Fruit fly (Drosophila melanogaster) whole organism, prepupa: Measurements from ENCODE around the gene Rab11.

Source experiments
- Blimp-1 ChIP-seq: fragments of 200-800 bp; sonication (Bioruptor generic); optimal IDR thresholded peaks from 3 replicates; lab custom pipeline; 2017; ENCODE audit warnings: missing biosample characterization, missing genetic modification characterization, mild to moderate bottlenecking, moderate library complexity, missing genetic modification reagents
- CG10631 ChIP-seq: fragments of 200-800 bp; sonication (Bioruptor generic); optimal IDR thresholded peaks from 2 replicates; lab custom pipeline; 2016; ENCODE audit warnings: missing biosample characterization, missing genetic modification characterization
- CG10669 ChIP-seq: fragments of 200-800 bp; sonication (Bioruptor generic); optimal IDR thresholded peaks from 3 replicates; lab custom pipeline; 2018; ENCODE audit warnings: missing biosample characterization, mild to moderate bottlenecking, missing genetic modification characterization, moderate library complexity
- CG11294 ChIP-seq: fragments of 200-800 bp; sonication (Bioruptor generic); IDR thresholded peaks from 2 replicates; pipeline ENCODE4 v1.3.6; 2022; ENCODE audit warnings: missing biosample characterization, missing genetic modification characterization
- CG15336 ChIP-seq: fragments of 200-800 bp; sonication (Bioruptor generic); IDR thresholded peaks from 2 replicates; pipeline ENCODE4 v1.3.6; 2022; ENCODE audit warnings: missing biosample characterization, missing genetic modification characterization
- CG1621 ChIP-seq: fragments of 200-800 bp; sonication (Bioruptor generic); optimal IDR thresholded peaks from 3 replicates; lab custom pipeline; 2018; ENCODE audit warnings: missing biosample characterization, mild to moderate bottlenecking, missing genetic modification characterization
- CG3032 ChIP-seq: fragments of 200-800 bp; optimal IDR thresholded peaks from 2 replicates; lab custom pipeline; 2019; ENCODE audit warnings: missing biosample characterization, mild to moderate bottlenecking, missing genetic modification characterization, moderate library complexity
- CG31627 ChIP-seq: fragments of 200-800 bp; sonication (Bioruptor generic); optimal IDR thresholded peaks from 3 replicates; lab custom pipeline; 2016; ENCODE audit warnings: missing biosample characterization, missing genetic modification characterization
- CG32006 ChIP-seq: fragments of 200-800 bp; sonication (Bioruptor generic); optimal IDR thresholded peaks from 3 replicates; lab custom pipeline; 2017; ENCODE audit warnings: missing biosample characterization, mild to moderate bottlenecking, missing genetic modification characterization
- CG34406 ChIP-seq: fragments of 200-800 bp; sonication (Bioruptor generic); optimal IDR thresholded peaks from 3 replicates; lab custom pipeline; 2016; ENCODE audit warnings: missing biosample characterization, missing genetic modification characterization
- CG3919 ChIP-seq: fragments of 200-800 bp; sonication (Bioruptor generic); optimal IDR thresholded peaks from 3 replicates; lab custom pipeline; 2016; ENCODE audit warnings: missing biosample characterization, missing genetic modification characterization
- CG4318 ChIP-seq: fragments of 200-800 bp; sonication (Bioruptor generic); optimal IDR thresholded peaks from 3 replicates; lab custom pipeline; 2017; ENCODE audit warnings: missing biosample characterization, mild to moderate bottlenecking, missing genetic modification characterization
- CG6276 ChIP-seq: fragments of 200-800 bp; sonication (Bioruptor generic); optimal IDR thresholded peaks from 2 replicates; lab custom pipeline; 2017; ENCODE audit warnings: missing biosample characterization, mild to moderate bottlenecking, missing genetic modification characterization
- CG6792 ChIP-seq: fragments of 200-800 bp; sonication (Bioruptor generic); optimal IDR thresholded peaks from 3 replicates; lab custom pipeline; 2016; ENCODE audit warnings: missing biosample characterization, missing genetic modification characterization
- CG6808 ChIP-seq: fragments of 200-800 bp; sonication (Bioruptor generic); optimal IDR thresholded peaks from 3 replicates; lab custom pipeline; 2017; ENCODE audit warnings: missing biosample characterization, missing genetic modification characterization, mild to moderate bottlenecking, moderate library complexity, missing genetic modification reagents
- CG6854 ChIP-seq: fragments of 200-800 bp; sonication (Bioruptor generic); optimal IDR thresholded peaks from 2 replicates; lab custom pipeline; 2017; ENCODE audit warnings: missing biosample characterization, mild to moderate bottlenecking, missing genetic modification characterization
- CG9139 ChIP-seq: fragments of 200-800 bp; sonication (Bioruptor generic); optimal IDR thresholded peaks from 3 replicates; lab custom pipeline; 2017; ENCODE audit warnings: missing biosample characterization, mild to moderate bottlenecking, missing genetic modification characterization
- Eip75B ChIP-seq: fragments of 200-800 bp; sonication (Bioruptor generic); optimal IDR thresholded peaks from 3 replicates; lab custom pipeline; 2016; ENCODE audit warnings: missing biosample characterization, missing genetic modification characterization
- Eip78C ChIP-seq: fragments of 200-800 bp; sonication (Bioruptor generic); peaks from one replicate; lab custom pipeline; 2016; ENCODE audit warnings: missing biosample characterization, missing genetic modification characterization
- Ets21C ChIP-seq: fragments of 200-800 bp; sonication (Bioruptor generic); optimal IDR thresholded peaks from 3 replicates; lab custom pipeline; 2016; ENCODE audit warnings: missing biosample characterization, missing genetic modification characterization
- Ets96B ChIP-seq: fragments of 200-800 bp; optimal IDR thresholded peaks from 2 replicates; lab custom pipeline; 2019; ENCODE audit warnings: missing biosample characterization, mild to moderate bottlenecking, missing genetic modification characterization, moderate library complexity
- Gug ChIP-seq: fragments of 200-800 bp; sonication (Bioruptor generic); IDR thresholded peaks from 2 replicates; pipeline ENCODE4 v1.3.6; 2022; ENCODE audit warnings: missing biosample characterization, missing genetic modification characterization
- Hr38 ChIP-seq: sonication (Bioruptor generic); optimal IDR thresholded peaks from 2 replicates; lab custom pipeline; 2016; ENCODE audit warnings: missing biosample characterization, missing genetic modification characterization
- Hr39 ChIP-seq: fragments of 200-800 bp; sonication (Bioruptor generic); optimal IDR thresholded peaks from 2 replicates; lab custom pipeline; 2016; ENCODE audit warnings: missing biosample characterization, missing genetic modification characterization
- Hr4 ChIP-seq: fragments of 200-800 bp; sonication (Bioruptor generic); optimal IDR thresholded peaks from 3 replicates; lab custom pipeline; 2016; ENCODE audit warnings: missing biosample characterization, missing genetic modification characterization
- Lpt ChIP-seq: fragments of 200-800 bp; sonication (Bioruptor generic); optimal IDR thresholded peaks from 3 replicates; lab custom pipeline; 2016; ENCODE audit warnings: missing biosample characterization, missing genetic modification characterization
- Met ChIP-seq: fragments of 200-800 bp; sonication (Bioruptor generic); optimal IDR thresholded peaks from 3 replicates; lab custom pipeline; 2016; ENCODE audit warnings: missing biosample characterization, missing genetic modification characterization
- Smox ChIP-seq: fragments of 200-800 bp; sonication (Bioruptor generic); optimal IDR thresholded peaks from 3 replicates; lab custom pipeline; 2016; ENCODE audit warnings: missing biosample characterization, missing genetic modification characterization
- Sox102F ChIP-seq: fragments of 200-800 bp; sonication (Bioruptor generic); optimal IDR thresholded peaks from 2 replicates; lab custom pipeline; 2016; ENCODE audit warnings: missing biosample characterization, mild to moderate bottlenecking, missing genetic modification characterization
- Sox15 ChIP-seq: fragments of 200-800 bp; sonication (Bioruptor generic); optimal IDR thresholded peaks from 3 replicates; lab custom pipeline; 2016; ENCODE audit warnings: missing biosample characterization, missing genetic modification characterization
- achi ChIP-seq: fragments of 200-800 bp; sonication (Bioruptor generic); optimal IDR thresholded peaks from 3 replicates; lab custom pipeline; 2016; ENCODE audit warnings: missing biosample characterization, missing genetic modification characterization
- acj6 ChIP-seq: fragments of 200-800 bp; sonication (Bioruptor generic); optimal IDR thresholded peaks from 3 replicates; lab custom pipeline; 2016; ENCODE audit warnings: missing biosample characterization, missing genetic modification characterization
- cyc ChIP-seq: fragments of 200-800 bp; sonication (Bioruptor generic); optimal IDR thresholded peaks from 3 replicates; lab custom pipeline; 2016; ENCODE audit warnings: missing biosample characterization, missing genetic modification characterization
- dac ChIP-seq: fragments of 200-800 bp; sonication (Bioruptor generic); optimal IDR thresholded peaks from 2 replicates; lab custom pipeline; 2017; ENCODE audit warnings: missing biosample characterization, mild to moderate bottlenecking, missing genetic modification characterization
- dsx ChIP-seq: fragments of 200-800 bp; optimal IDR thresholded peaks from 3 replicates; lab custom pipeline; 2019; ENCODE audit warnings: missing biosample characterization, mild to moderate bottlenecking, missing genetic modification characterization, moderate library complexity; ENCODE audit not compliant: poor library complexity, severe bottlenecking
- eg ChIP-seq: fragments of 200-800 bp; sonication (Bioruptor generic); IDR thresholded peaks from 3 replicates; pipeline ENCODE4 v1.3.6; 2022; ENCODE audit warnings: missing biosample characterization, missing genetic modification characterization
- esn ChIP-seq: fragments of 200-800 bp; sonication (Bioruptor generic); optimal IDR thresholded peaks from 2 replicates; lab custom pipeline; 2016; ENCODE audit warnings: missing biosample characterization, mild to moderate bottlenecking, missing genetic modification characterization, moderate library complexity
- fkh ChIP-seq: fragments of 200-800 bp; sonication (Bioruptor generic); optimal IDR thresholded peaks from 3 replicates; lab custom pipeline; 2017; ENCODE audit warnings: missing biosample characterization, mild to moderate bottlenecking, missing genetic modification characterization, moderate library complexity
- lz ChIP-seq: fragments of 200-800 bp; sonication (Bioruptor generic); optimal IDR thresholded peaks from 3 replicates; lab custom pipeline; 2016; ENCODE audit warnings: missing biosample characterization, missing genetic modification characterization
- net ChIP-seq: fragments of 200-800 bp; sonication (Bioruptor generic); optimal IDR thresholded peaks from 3 replicates; lab custom pipeline; 2016; ENCODE audit warnings: missing biosample characterization, missing genetic modification characterization
- pdm3 ChIP-seq: fragments of 200-800 bp; sonication (Bioruptor generic); optimal IDR thresholded peaks from 3 replicates; lab custom pipeline; 2016; ENCODE audit warnings: missing biosample characterization, missing genetic modification characterization
- salr ChIP-seq, 2 experiments: fragments of 200-800 bp; sonication (Bioruptor generic); optimal IDR thresholded peaks; 3 replicates each; lab custom pipeline; 2016 to 2018; ENCODE audit warnings: missing biosample characterization in 2 of 2, missing genetic modification characterization in 2 of 2, mild to moderate bottlenecking in 1 of 2
- spab ChIP-seq: fragments of 200-800 bp; sonication (Bioruptor generic); optimal IDR thresholded peaks from 2 replicates; lab custom pipeline; 2017; ENCODE audit warnings: missing biosample characterization, mild to moderate bottlenecking, missing genetic modification characterization, missing genetic modification reagents
- svp ChIP-seq: fragments of 200-800 bp; sonication (Bioruptor generic); peaks from one replicate; lab custom pipeline; 2016; ENCODE audit warnings: missing biosample characterization, missing genetic modification characterization
- vri ChIP-seq: fragments of 200-800 bp; sonication (Bioruptor generic); optimal IDR thresholded peaks from 3 replicates; lab custom pipeline; 2016; ENCODE audit warnings: missing biosample characterization, mild to moderate bottlenecking, missing genetic modification characterization

Rab11 gene

DNA sequence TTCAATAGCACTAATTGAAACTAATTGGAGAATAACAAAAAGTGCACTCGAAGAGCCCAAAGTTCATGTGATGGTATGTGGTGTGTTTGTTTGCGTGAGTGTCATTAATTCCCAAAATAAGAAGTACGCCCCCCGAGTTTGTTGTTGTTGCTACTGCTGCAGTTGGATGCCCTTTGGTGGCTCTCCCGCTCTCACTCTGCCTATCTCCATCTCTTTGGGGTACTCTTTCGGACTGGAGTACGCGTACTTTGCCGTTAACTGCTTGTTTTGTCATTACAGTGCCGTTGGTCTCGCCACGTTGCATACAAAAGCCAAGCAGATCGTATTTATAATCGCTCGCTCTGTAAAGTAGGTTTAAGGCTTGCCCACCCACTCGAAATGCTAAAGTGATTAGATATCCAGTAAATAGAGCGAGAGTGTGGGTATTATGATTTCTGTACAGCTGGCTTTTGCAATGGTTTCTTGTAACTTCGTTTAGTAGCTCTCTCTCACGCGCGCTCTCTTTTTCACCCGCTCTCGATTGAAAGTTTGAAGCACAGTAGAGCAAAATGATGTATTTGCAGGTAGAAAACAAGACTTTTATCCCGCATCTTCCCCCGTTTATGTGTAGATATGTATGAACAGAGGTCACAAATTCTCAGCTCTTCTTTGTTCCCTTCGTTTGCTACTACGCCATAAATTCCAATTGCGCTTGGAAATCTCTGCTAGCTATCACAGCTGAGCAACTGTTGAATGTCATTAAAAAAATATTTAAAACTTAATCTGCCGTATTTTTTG, 944 bp downstream of the Rab11 start (continued):
- TF ChIP-seq CG4318 (GFP tag; lab: Kevin White, UChicago) (peak; percentile 42), CG10669 (GFP tag; lab: Kevin White, UChicago) (peak; percentile 12), Ets21C (GFP tag; lab: Kevin White, UChicago) (no peak), svp (GFP tag; lab: Kevin White, UChicago) (peak; percentile 89), salr (GFP tag; optimal IDR thresholded peaks at IDR 0.05; lab: Kevin White, UChicago) (peak in 1 of 2 experiments; percentile 12), Sox15 (GFP tag; lab: Kevin White, UChicago) (peak; percentile 49), CG11294 (GFP tag; lab: Robert Waterston, UW) (no peak), CG10631 (GFP tag; lab: Kevin White, UChicago) (no peak), esn (GFP tag; lab: Kevin White, UChicago) (peak; percentile 69), Smox (GFP tag; lab: Kevin White, UChicago) (peak; percentile 54), Ets96B (tag; lab: Kevin White, UChicago) (peak; percentile 6), CG32006 (peak; percentile 78), lz (GFP tag; lab: Kevin White, UChicago) (peak; percentile 42), eg (GFP tag; lab: Robert Waterston, UW) (no peak; the same call in 2 of the 3 replicates), Gug (GFP tag; lab: Robert Waterston, UW) (0 out of 2 replicates have a peak, but pooled peaks have one; percentile 25), Blimp-1 (GFP tag; lab: Kevin White, UChicago) (peak; percentile 6), dac (GFP tag; lab: Kevin White, UChicago) (peak; percentile 41), vri (GFP tag; lab: Kevin White, UChicago) (no peak), dsx (GFP tag; lab: Kevin White, UChicago) (no peak), achi (GFP tag; lab: Kevin White, UChicago) (peak; percentile 39), Lpt (peak; percentile 40)

DNA sequence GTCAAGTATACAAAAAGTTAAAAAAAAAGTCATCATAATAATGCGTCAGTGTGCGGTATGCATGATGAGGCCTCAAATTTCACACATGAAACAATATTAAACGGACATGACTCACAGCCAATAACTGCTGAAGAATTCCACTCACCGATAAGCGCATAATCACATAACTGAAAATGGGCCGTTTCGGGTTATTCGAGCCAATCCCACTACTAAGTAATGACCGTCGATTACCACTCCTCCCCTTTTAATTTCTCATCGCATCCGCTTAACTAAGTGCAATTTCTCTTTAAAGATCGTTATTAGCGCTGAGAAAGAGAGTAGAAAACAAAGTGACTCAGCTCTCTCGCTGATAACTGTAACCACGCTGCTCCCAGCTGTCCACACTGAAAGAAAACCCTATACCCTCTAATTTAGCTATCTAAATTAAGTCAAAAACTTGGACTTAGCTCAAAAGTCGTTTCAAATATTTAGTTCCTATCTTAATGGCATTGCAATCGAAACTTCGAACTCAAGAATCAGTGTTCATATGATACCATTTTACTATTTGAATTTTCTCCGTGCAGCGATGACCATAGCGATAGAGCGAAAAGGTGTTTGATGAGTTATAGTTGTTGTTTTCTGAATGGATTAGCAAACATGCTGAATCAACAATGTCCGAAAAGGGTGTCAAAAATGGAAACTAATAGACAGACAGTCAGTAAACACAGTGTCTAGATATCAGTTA, 1.7 kb downstream of the Rab11 start:
- TF ChIP-seq CG3032 (tag; lab: Kevin White, UChicago) (peak; percentile 63), CG32006 (peak; percentile 84), Lpt (peak; percentile 64), CG9139 (GFP tag; lab: Kevin White, UChicago) (no peak), svp (GFP tag; lab: Kevin White, UChicago) (peak; percentile 81), CG6808 (GFP tag; lab: Kevin White, UChicago) (no peak), Sox15 (GFP tag; lab: Kevin White, UChicago) (peak; percentile 51), CG6854 (no peak), lz (GFP tag; lab: Kevin White, UChicago) (peak; percentile 63), CG31627 (GFP tag; lab: Kevin White, UChicago) (peak; percentile 50), Hr38 (no peak), CG3919 (GFP tag; lab: Kevin White, UChicago) (no peak), CG6792 (GFP tag; lab: Kevin White, UChicago) (peak; percentile 66), Met (GFP tag; lab: Kevin White, UChicago) (no peak), CG1621 (tag; lab: Kevin White, UChicago) (peak; percentile 57), fkh (GFP tag; lab: Kevin White, UChicago) (peak; percentile 96), Hr39 (GFP tag; lab: Kevin White, UChicago) (peak; percentile 70), Hr4 (peak; percentile 91), pdm3 (GFP tag; lab: Kevin White, UChicago) (no peak), Eip75B (GFP tag; lab: Kevin White, UChicago) (peak; percentile 76), cyc (GFP tag; lab: Kevin White, UChicago) (peak; percentile 70), CG15336 (GFP tag; lab: Robert Waterston, UW) (peak; percentile 93), Blimp-1 (GFP tag; lab: Kevin White, UChicago) (no peak), Eip78C (GFP tag; lab: Kevin White, UChicago) (peak; percentile 95), net (GFP tag; lab: Kevin White, UChicago) (peak; percentile 78), CG6276 (no peak), Sox102F (no peak), spab (GFP tag; lab: Kevin White, UChicago) (no peak), dsx (GFP tag; lab: Kevin White, UChicago) (peak; percentile 25), eg (GFP tag; lab: Robert Waterston, UW) (peak; percentile 89), CG34406 (peak; percentile 64), vri (GFP tag; lab: Kevin White, UChicago) (peak; percentile 67), Smox (GFP tag; lab: Kevin White, UChicago) (no peak), acj6 (GFP tag; lab: Kevin White, UChicago) (peak; percentile 76), Ets21C (GFP tag; lab: Kevin White, UChicago) (no peak)
